Worm (Caenorhabditis elegans) whole organism, L2 larva: ENCODE results near the gene rpb-11.

Source experiments
- R02D3.7 ChIP-seq: fragments of 150-350 bp; optimal IDR thresholded peaks from 2 replicates; lab custom pipeline; 2014; ENCODE audit warnings: missing biosample characterization, missing genetic modification characterization
- alr-1 ChIP-seq: fragments of 150-350 bp; optimal IDR thresholded peaks from 2 replicates; lab custom pipeline; 2014; ENCODE audit warnings: missing biosample characterization, missing genetic modification characterization
- elt-1 ChIP-seq: fragments of 150-350 bp; optimal IDR thresholded peaks from 2 replicates; lab custom pipeline; 2014; ENCODE audit warnings: missing biosample characterization, missing genetic modification characterization
- nhr-23 ChIP-seq: fragments of 150-350 bp; optimal IDR thresholded peaks from 2 replicates; lab custom pipeline; 2014; ENCODE audit warnings: missing biosample characterization, missing genetic modification reagents, missing genetic modification characterization
- nhr-6 ChIP-seq: fragments of 150-350 bp; optimal IDR thresholded peaks from 2 replicates; lab custom pipeline; 2014; ENCODE audit warnings: missing biosample characterization, missing genetic modification characterization
- peb-1 ChIP-seq: fragments of 150-350 bp; optimal IDR thresholded peaks from 2 replicates; lab custom pipeline; 2014; ENCODE audit warnings: missing biosample characterization, missing genetic modification characterization
- sem-4 ChIP-seq: fragments of 150-350 bp; optimal IDR thresholded peaks from 2 replicates; lab custom pipeline; 2014; ENCODE audit warnings: missing biosample characterization, missing genetic modification reagents, missing genetic modification characterization
- skn-1 ChIP-seq: sonication (generic microtip); optimal IDR thresholded peaks from 2 replicates; lab custom pipeline; 2017; ENCODE audit warnings: missing biosample characterization, missing genetic modification characterization
- snpc-4 ChIP-seq: fragments of 150-350 bp; optimal IDR thresholded peaks from 2 replicates; lab custom pipeline; 2014; ENCODE audit warnings: missing biosample characterization, missing genetic modification characterization
- unc-55 ChIP-seq: fragments of 150-350 bp; sonication (generic microtip); optimal IDR thresholded peaks from 3 replicates; lab custom pipeline; 2014; ENCODE audit warnings: missing biosample characterization, missing genetic modification reagents, missing genetic modification characterization
- unc-62 ChIP-seq: fragments of 150-350 bp; optimal IDR thresholded peaks from 2 replicates; lab custom pipeline; 2014; ENCODE audit warnings: missing biosample characterization, missing genetic modification reagents, missing genetic modification characterization

- TF ChIP-seq skn-1 (tag; lab: Kevin White, UChicago) (no peak), nhr-6 (tag; lab: Kevin White, UChicago) (no peak), peb-1 (tag; lab: Kevin White, UChicago) (no peak), unc-55 (GFP tag; lab: Kevin White, UChicago) (no peak), snpc-4 (no peak), elt-1 (tag; lab: Kevin White, UChicago) (no peak), nhr-23 (tag; lab: Kevin White, UChicago) (no peak), unc-62 (GFP tag; lab: Kevin White, UChicago) (no peak), sem-4 (tag; lab: Kevin White, UChicago) (no peak), R02D3.7 (tag; lab: Kevin White, UChicago) (no peak), alr-1 (tag; lab: Kevin White, UChicago) (no peak)
Observed at ce11 chrII:14068607-14069006, 8.7 kb downstream of the rpb-11 start, which contains the start of gene xrn-1.
